Worm (Caenorhabditis elegans) whole organism, L3 larva: ENCODE results near the gene acp-2.

Source experiments
- R02D3.7 ChIP-seq: fragments of 150-350 bp; optimal IDR thresholded peaks from 2 replicates; lab custom pipeline; 2014; ENCODE audit warnings: missing biosample characterization, missing genetic modification characterization
- ZK546.5 ChIP-seq: sonication (generic microtip); optimal IDR thresholded peaks from 2 replicates; lab custom pipeline; 2017; ENCODE audit warnings: missing biosample characterization, missing genetic modification characterization
- ama-1 ChIP-seq: fragments of 150-350 bp; optimal IDR thresholded peaks from 2 replicates; lab custom pipeline; 2018
- ceh-16 ChIP-seq: sonication (generic microtip); optimal IDR thresholded peaks from 2 replicates; lab custom pipeline; 2017; ENCODE audit warnings: missing biosample characterization, missing genetic modification characterization
- ceh-28 ChIP-seq: fragments of 150-350 bp; optimal IDR thresholded peaks from 2 replicates; lab custom pipeline; 2014; ENCODE audit warnings: missing biosample characterization, missing genetic modification reagents, missing genetic modification characterization
- ceh-82 ChIP-seq: fragments of 150-350 bp; optimal IDR thresholded peaks from 2 replicates; lab custom pipeline; 2014; ENCODE audit warnings: missing biosample characterization, missing genetic modification characterization
- egl-5 ChIP-seq: fragments of 150-350 bp; optimal IDR thresholded peaks from 2 replicates; lab custom pipeline; 2017; ENCODE audit warnings: missing biosample characterization, missing genetic modification reagents, missing genetic modification characterization, inconsistent platforms
- elt-2 ChIP-seq: sonication (generic microtip); optimal IDR thresholded peaks from 2 replicates; lab custom pipeline; 2016; ENCODE audit warnings: missing genetic modification reagents, mild to moderate bottlenecking, missing genetic modification characterization, missing compliant biosample characterization
- elt-3 ChIP-seq, 3 experiments: fragments of 150-350 bp in 1 of 3; sonication (generic microtip) in 2 of 3; optimal IDR thresholded peaks; 2 replicates in 2 of 3; 4 replicates in 1 of 3; lab custom pipeline; 2014 to 2017; ENCODE audit warnings: missing biosample characterization in 3 of 3, missing genetic modification characterization in 3 of 3
- eor-1 ChIP-seq, 2 experiments: fragments of 150-350 bp; optimal IDR thresholded peaks; 2 replicates each; lab custom pipeline; 2014 to 2018; ENCODE audit warnings: missing biosample characterization in 2 of 2, missing genetic modification characterization in 2 of 2
- fkh-10 ChIP-seq: sonication (generic microtip); optimal IDR thresholded peaks from 2 replicates; lab custom pipeline; 2017; ENCODE audit warnings: missing biosample characterization, missing genetic modification reagents, missing genetic modification characterization
- fkh-2 ChIP-seq: fragments of 150-350 bp; optimal IDR thresholded peaks from 2 replicates; lab custom pipeline; 2014; ENCODE audit warnings: missing biosample characterization, missing genetic modification reagents, missing genetic modification characterization
- fos-1 ChIP-seq: fragments of 150-350 bp; optimal IDR thresholded peaks from 2 replicates; lab custom pipeline; 2014; ENCODE audit warnings: missing biosample characterization, missing genetic modification characterization
- hmg-11 ChIP-seq: sonication (generic microtip); optimal IDR thresholded peaks from 2 replicates; lab custom pipeline; 2016; ENCODE audit warnings: missing genetic modification characterization, missing compliant biosample characterization
- jun-1 ChIP-seq: fragments of 150-350 bp; optimal IDR thresholded peaks from 2 replicates; lab custom pipeline; 2014; ENCODE audit warnings: missing biosample characterization, missing genetic modification reagents, missing genetic modification characterization
- lin-15B ChIP-seq: fragments of 150-350 bp; optimal IDR thresholded peaks from 2 replicates; lab custom pipeline; 2014; ENCODE audit warnings: missing biosample characterization, missing genetic modification characterization
- lin-39 ChIP-seq: fragments of 150-350 bp; optimal IDR thresholded peaks from 2 replicates; lab custom pipeline; 2018; ENCODE audit warnings: missing biosample characterization, missing genetic modification reagents, missing genetic modification characterization
- lsy-12 ChIP-seq: sonication (generic microtip); optimal IDR thresholded peaks from 2 replicates; lab custom pipeline; 2016; ENCODE audit warnings: mild to moderate bottlenecking, missing genetic modification characterization, missing compliant biosample characterization
- mdl-1 ChIP-seq: fragments of 150-350 bp; optimal IDR thresholded peaks from 2 replicates; lab custom pipeline; 2014; ENCODE audit warnings: missing biosample characterization, missing genetic modification characterization
- mml-1 ChIP-seq: fragments of 150-350 bp; sonication (generic microtip); optimal IDR thresholded peaks from 3 replicates; lab custom pipeline; 2014; ENCODE audit warnings: missing biosample characterization, missing genetic modification characterization
- nfya-1 ChIP-seq: sonication (generic microtip); optimal IDR thresholded peaks from 2 replicates; lab custom pipeline; 2017; ENCODE audit warnings: missing genetic modification characterization, mild to moderate bottlenecking, missing compliant biosample characterization, antibody characterized with exemption, moderate library complexity; ENCODE audit not compliant: insufficient read depth
- nhr-11 ChIP-seq: fragments of 150-350 bp; optimal IDR thresholded peaks from 2 replicates; lab custom pipeline; 2014; ENCODE audit warnings: missing biosample characterization, missing genetic modification characterization
- nhr-12 ChIP-seq: fragments of 150-350 bp; optimal IDR thresholded peaks from 2 replicates; lab custom pipeline; 2014; ENCODE audit warnings: missing biosample characterization, missing genetic modification characterization
- nhr-23 ChIP-seq: fragments of 150-350 bp; optimal IDR thresholded peaks from 2 replicates; lab custom pipeline; 2014; ENCODE audit warnings: missing biosample characterization, missing genetic modification reagents, missing genetic modification characterization
- nhr-237 ChIP-seq: fragments of 150-350 bp; optimal IDR thresholded peaks from 2 replicates; lab custom pipeline; 2014; ENCODE audit warnings: missing biosample characterization, missing genetic modification characterization
- nhr-25 ChIP-seq: sonication (generic microtip); optimal IDR thresholded peaks from 2 replicates; lab custom pipeline; 2017; ENCODE audit warnings: missing biosample characterization, missing genetic modification characterization
- nhr-28 ChIP-seq: fragments of 150-350 bp; optimal IDR thresholded peaks from 2 replicates; lab custom pipeline; 2014; ENCODE audit warnings: missing biosample characterization, missing genetic modification characterization
- nhr-43 ChIP-seq: sonication (generic microtip); optimal IDR thresholded peaks from 2 replicates; lab custom pipeline; 2016; ENCODE audit warnings: mild to moderate bottlenecking, missing genetic modification characterization, missing compliant biosample characterization; ENCODE audit not compliant: poor library complexity, severe bottlenecking
- nhr-67 ChIP-seq: fragments of 150-350 bp; optimal IDR thresholded peaks from 2 replicates; lab custom pipeline; 2014; ENCODE audit warnings: missing biosample characterization, missing genetic modification characterization
- nhr-76 ChIP-seq: fragments of 150-350 bp; sonication (generic microtip); optimal IDR thresholded peaks from 5 replicates; lab custom pipeline; 2014; ENCODE audit warnings: missing biosample characterization, missing genetic modification characterization
- nhr-77 ChIP-seq: fragments of 150-350 bp; optimal IDR thresholded peaks from 2 replicates; lab custom pipeline; 2014; ENCODE audit warnings: missing biosample characterization, missing genetic modification characterization
- pqm-1 ChIP-seq: fragments of 150-350 bp; optimal IDR thresholded peaks from 2 replicates; lab custom pipeline; 2017; ENCODE audit warnings: missing biosample characterization, missing genetic modification characterization, inconsistent platforms
- sea-2 ChIP-seq: fragments of 150-350 bp; sonication (generic microtip); optimal IDR thresholded peaks from 4 replicates; lab custom pipeline; 2014; ENCODE audit warnings: missing biosample characterization, missing genetic modification reagents, missing genetic modification characterization
- snpc-4 ChIP-seq: fragments of 150-350 bp; optimal IDR thresholded peaks from 2 replicates; lab custom pipeline; 2014; ENCODE audit warnings: missing biosample characterization, missing genetic modification characterization
- tbx-2 ChIP-seq: sonication (generic microtip); optimal IDR thresholded peaks from 2 replicates; lab custom pipeline; 2016; ENCODE audit warnings: mild to moderate bottlenecking, missing genetic modification characterization, missing compliant biosample characterization
- unc-39 ChIP-seq: sonication (generic microtip); optimal IDR thresholded peaks from 4 replicates; lab custom pipeline; 2017; ENCODE audit warnings: missing biosample characterization, missing genetic modification characterization
- unc-62 ChIP-seq: fragments of 150-350 bp; sonication (generic microtip); optimal IDR thresholded peaks from 4 replicates; lab custom pipeline; 2014; ENCODE audit warnings: missing biosample characterization, missing genetic modification reagents, missing genetic modification characterization
- zag-1 ChIP-seq: fragments of 150-350 bp; optimal IDR thresholded peaks from 2 replicates; lab custom pipeline; 2014; ENCODE audit warnings: missing biosample characterization, missing genetic modification characterization
- ztf-4 ChIP-seq: fragments of 150-350 bp; optimal IDR thresholded peaks from 2 replicates; lab custom pipeline; 2014; ENCODE audit warnings: missing biosample characterization, missing genetic modification characterization

Gene acp-2

DNA sequence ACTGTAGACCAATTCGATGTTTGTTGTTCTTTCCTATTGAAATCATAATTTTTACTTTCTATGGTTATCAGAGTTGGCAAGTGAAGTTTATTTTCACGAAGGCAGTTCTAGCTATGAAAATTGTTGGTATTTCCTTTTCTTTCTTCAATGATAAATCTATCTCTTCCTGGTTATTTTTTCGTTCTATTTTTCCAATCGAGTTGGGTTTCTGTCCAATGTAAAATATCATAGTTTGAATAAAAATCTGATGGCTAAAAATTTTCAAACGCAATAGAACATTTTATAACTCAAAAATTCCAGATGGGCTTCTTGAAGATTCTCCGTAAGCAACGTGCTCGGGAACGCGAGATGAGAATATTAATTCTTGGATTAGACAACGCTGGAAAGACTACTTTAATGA lies 12.2 kb upstream of the acp-2 start, which contains the start of gene evl-20:
evl-20 (plus strand) TSS at position 301 of the 400 bp plus-strand sequence.
- no peak for TF ChIP-seq lin-15B (tag; lab: Kevin White, UChicago)
- TF ChIP-seq nhr-12, result no peak
- TF ChIP-seq snpc-4, result no peak
- TF ChIP-seq ama-1, result no peak
- TF ChIP-seq sea-2 (GFP tag; lab: Kevin White, UChicago), result no peak
- TF ChIP-seq elt-3 (tag; optimal IDR thresholded peaks at IDR 0.05; lab: Kevin White, UChicago), result no peak
- TF ChIP-seq jun-1, result no peak
- no peak for TF ChIP-seq nfya-1 (tag; lab: Kevin White, UChicago)
- no peak for TF ChIP-seq eor-1 (tag; optimal IDR thresholded peaks at IDR 0.05; lab: Kevin White, UChicago)
- no peak for TF ChIP-seq unc-39
- TF ChIP-seq fkh-10 (GFP tag; lab: Kevin White, UChicago), result no peak
- no peak for TF ChIP-seq nhr-11 (tag; lab: Kevin White, UChicago)
- no peak for TF ChIP-seq hmg-11
- TF ChIP-seq fos-1 (tag; lab: Kevin White, UChicago), result no peak
- TF ChIP-seq ceh-82, result no peak
- TF ChIP-seq tbx-2 (tag; lab: Kevin White, UChicago), result no peak

DNA sequence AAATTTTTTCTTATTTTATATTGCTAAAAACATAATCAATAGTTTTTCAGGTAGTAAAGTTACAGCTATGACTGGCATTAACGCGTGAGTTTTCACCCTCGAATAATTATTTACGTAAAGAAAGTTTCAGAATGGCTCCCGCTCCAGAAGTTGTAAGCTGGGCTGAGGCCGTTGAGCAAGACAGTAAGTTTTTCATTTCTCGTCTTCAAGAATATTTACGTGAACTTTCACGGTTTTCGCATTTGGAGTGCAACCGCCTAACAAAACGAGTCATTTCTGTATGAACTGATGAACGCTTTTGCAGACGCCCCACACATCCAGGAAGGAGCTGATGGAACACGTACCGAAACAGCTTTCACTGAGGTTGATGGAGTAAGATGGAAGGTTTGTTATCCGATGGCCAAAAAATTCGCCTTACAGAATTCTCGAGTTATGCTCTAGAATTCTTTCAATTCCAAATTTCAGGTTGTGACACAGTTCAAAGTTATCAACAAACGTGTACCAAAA lies 10.9 kb upstream of the acp-2 start, which contains the start of gene eif-3.G:
eif-3.G (plus strand) TSS at position 51 of the 507 bp plus-strand sequence.
- TF ChIP-seq lin-15B (tag; lab: Kevin White, UChicago) (no peak), nhr-12 (no peak), nhr-11 (tag; lab: Kevin White, UChicago) (no peak), lin-39 (no peak), tbx-2 (tag; lab: Kevin White, UChicago) (no peak), fkh-2 (no peak), zag-1 (tag; lab: Kevin White, UChicago) (no peak), fos-1 (tag; lab: Kevin White, UChicago) (no peak), ceh-16 (tag; lab: Kevin White, UChicago) (no peak), nhr-43 (tag; lab: Kevin White, UChicago) (no peak), elt-3 (tag; optimal IDR thresholded peaks at IDR 0.05; lab: Kevin White, UChicago) (no peak), mml-1 (tag; lab: Kevin White, UChicago) (no peak), mdl-1 (tag; lab: Kevin White, UChicago) (no peak), snpc-4 (no peak)

DNA sequence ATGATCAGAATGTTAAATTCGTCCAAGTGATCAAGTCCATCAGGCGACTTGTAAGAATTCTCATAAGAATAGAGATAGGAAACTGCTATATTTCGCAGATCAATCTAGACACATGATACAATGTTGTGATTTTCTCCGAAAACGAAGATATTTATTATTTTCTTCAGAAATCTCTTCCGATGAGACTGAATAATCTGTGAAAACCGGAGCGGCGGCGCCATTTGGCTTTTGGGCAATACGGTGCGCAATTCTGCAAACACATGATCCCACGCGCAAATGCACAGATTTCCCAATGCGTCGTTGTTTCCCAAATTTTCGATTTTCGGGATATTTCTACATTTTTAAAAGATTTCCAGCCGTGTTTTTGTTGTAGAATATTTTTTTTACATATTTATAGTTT lies 10.3 kb upstream of the acp-2 start:
- TF ChIP-seq lin-15B (tag; lab: Kevin White, UChicago) (peak; percentile 17), fkh-2 (no peak), fkh-10 (GFP tag; lab: Kevin White, UChicago) (no peak), nhr-237 (tag; lab: Kevin White, UChicago) (no peak), zag-1 (tag; lab: Kevin White, UChicago) (no peak), elt-3 (tag; optimal IDR thresholded peaks at IDR 0.05; lab: Kevin White, UChicago) (no peak), nhr-76 (tag; lab: Kevin White, UChicago) (no peak), nhr-43 (tag; lab: Kevin White, UChicago) (peak; percentile 78), elt-2 (tag; lab: Kevin White, UChicago) (peak; percentile 19), nhr-23 (tag; lab: Kevin White, UChicago) (peak; percentile 53), ceh-82 (no peak), sea-2 (GFP tag; lab: Kevin White, UChicago) (no peak), hmg-11 (peak; percentile 78), mml-1 (tag; lab: Kevin White, UChicago) (no peak), nhr-25 (tag; lab: Kevin White, UChicago) (peak; percentile 27), R02D3.7 (tag; lab: Kevin White, UChicago) (peak; percentile 7), ceh-28 (no peak), lin-39 (peak; percentile 52), unc-62 (GFP tag; lab: Kevin White, UChicago) (no peak), jun-1 (no peak), ceh-16 (tag; lab: Kevin White, UChicago) (no peak), egl-5 (tag; lab: Kevin White, UChicago) (no peak), unc-39 (no peak), nhr-77 (tag; lab: Kevin White, UChicago) (no peak), nhr-67 (tag; lab: Kevin White, UChicago) (no peak), ama-1 (no peak), pqm-1 (no peak), nhr-28 (tag; lab: Kevin White, UChicago) (no peak), ZK546.5 (tag; lab: Kevin White, UChicago) (no peak), snpc-4 (peak; percentile 73), ztf-4 (tag; lab: Kevin White, UChicago) (no peak), nhr-12 (no peak), lsy-12 (tag; lab: Kevin White, UChicago) (no peak), nfya-1 (tag; lab: Kevin White, UChicago) (peak; percentile 66)
